Worm (Caenorhabditis elegans) whole organism, mixed stage, embryonic: ENCODE measurements around the gene C05D2.8.

Experiments
- M03D4.4 ChIP-seq: sonication (generic microtip); optimal IDR thresholded peaks from 2 replicates; lab custom pipeline; 2017; ENCODE audit warnings: mild to moderate bottlenecking, missing genetic modification characterization, missing compliant biosample characterization
- bed-3 ChIP-seq: fragments of 200-800 bp; sonication (Bioruptor generic); optimal IDR thresholded peaks from 3 replicates; lab custom pipeline; 2018; ENCODE audit warnings: mild to moderate bottlenecking, missing genetic modification characterization, moderate library complexity, missing compliant biosample characterization
- blmp-1 ChIP-seq: fragments of 150-350 bp; optimal IDR thresholded peaks from 2 replicates; lab custom pipeline; 2014; ENCODE audit warnings: missing biosample characterization, missing genetic modification characterization
- ceh-39 ChIP-seq: fragments of 150-350 bp; optimal IDR thresholded peaks from 2 replicates; lab custom pipeline; 2014; ENCODE audit warnings: missing biosample characterization, missing genetic modification characterization
- ceh-43 ChIP-seq: fragments of 200-800 bp; sonication (Bioruptor generic); optimal IDR thresholded peaks from 2 replicates; lab custom pipeline; 2018; ENCODE audit warnings: mild to moderate bottlenecking, missing genetic modification characterization, moderate library complexity, missing compliant biosample characterization
- ceh-83 ChIP-seq: fragments of 200-800 bp; sonication (Bioruptor generic); optimal IDR thresholded peaks from 2 replicates; lab custom pipeline; 2018; ENCODE audit warnings: mild to moderate bottlenecking, missing genetic modification characterization, missing compliant biosample characterization
- ces-1 ChIP-seq: fragments of 150-350 bp; optimal IDR thresholded peaks from 2 replicates; lab custom pipeline; 2014; ENCODE audit warnings: missing biosample characterization, missing genetic modification reagents, missing genetic modification characterization
- cnd-1 ChIP-seq: fragments of 200-800 bp; sonication (Bioruptor generic); optimal IDR thresholded peaks from 2 replicates; lab custom pipeline; 2018; ENCODE audit warnings: mild to moderate bottlenecking, missing genetic modification characterization, missing compliant biosample characterization
- drap-1 ChIP-seq: fragments of 200-800 bp; sonication (Bioruptor generic); optimal IDR thresholded peaks from 3 replicates; lab custom pipeline; 2018; ENCODE audit warnings: mild to moderate bottlenecking, missing genetic modification characterization, missing compliant biosample characterization
- elt-1 ChIP-seq: sonication (generic microtip); optimal IDR thresholded peaks from 2 replicates; lab custom pipeline; 2017; ENCODE audit warnings: missing genetic modification characterization, mild to moderate bottlenecking, missing compliant biosample characterization, antibody characterized with exemption, moderate library complexity, borderline replicate concordance; ENCODE audit not compliant: insufficient read depth
- elt-3 ChIP-seq: fragments of 150-350 bp; optimal IDR thresholded peaks from 2 replicates; lab custom pipeline; 2014; ENCODE audit warnings: missing biosample characterization, missing genetic modification characterization
- flh-1 ChIP-seq: fragments of 200-800 bp; sonication (Bioruptor generic); optimal IDR thresholded peaks from 2 replicates; lab custom pipeline; 2018; ENCODE audit warnings: mild to moderate bottlenecking, missing genetic modification characterization, moderate library complexity, missing compliant biosample characterization
- ham-2 ChIP-seq: fragments of 200-800 bp; sonication (Bioruptor generic); optimal IDR thresholded peaks from 2 replicates; lab custom pipeline; 2018; ENCODE audit warnings: mild to moderate bottlenecking, missing genetic modification characterization, missing compliant biosample characterization
- hlh-1 ChIP-seq: fragments of 150-350 bp; optimal IDR thresholded peaks from 2 replicates; lab custom pipeline; 2014; ENCODE audit warnings: missing biosample characterization, missing genetic modification reagents, missing genetic modification characterization
- lin-13 ChIP-seq: fragments of 150-350 bp; optimal IDR thresholded peaks from 2 replicates; lab custom pipeline; 2014; ENCODE audit warnings: missing biosample characterization, missing genetic modification characterization
- lin-32 ChIP-seq: fragments of 200-800 bp; sonication (Bioruptor generic); optimal IDR thresholded peaks from 2 replicates; lab custom pipeline; 2018; ENCODE audit warnings: mild to moderate bottlenecking, missing genetic modification characterization, missing compliant biosample characterization
- lsy-2 ChIP-seq: fragments of 150-350 bp; optimal IDR thresholded peaks from 2 replicates; lab custom pipeline; 2014; ENCODE audit warnings: missing biosample characterization, missing genetic modification characterization
- mab-5 ChIP-seq: fragments of 150-350 bp; optimal IDR thresholded peaks from 2 replicates; lab custom pipeline; 2014; ENCODE audit warnings: missing biosample characterization, missing genetic modification characterization
- mep-1 ChIP-seq: fragments of 150-350 bp; optimal IDR thresholded peaks from 2 replicates; lab custom pipeline; 2017; ENCODE audit warnings: missing biosample characterization, missing genetic modification reagents, missing genetic modification characterization, inconsistent platforms
- mls-2 ChIP-seq: sonication (generic microtip); optimal IDR thresholded peaks from 2 replicates; lab custom pipeline; 2016; ENCODE audit warnings: mild to moderate bottlenecking, missing genetic modification characterization, moderate library complexity, missing compliant biosample characterization
- nhr-12 ChIP-seq: fragments of 150-350 bp; optimal IDR thresholded peaks from 2 replicates; lab custom pipeline; 2014; ENCODE audit warnings: missing biosample characterization, missing genetic modification characterization
- nhr-2 ChIP-seq: fragments of 150-350 bp; optimal IDR thresholded peaks from 2 replicates; lab custom pipeline; 2014; ENCODE audit warnings: missing biosample characterization, missing genetic modification characterization
- nhr-237 ChIP-seq: fragments of 150-350 bp; optimal IDR thresholded peaks from 2 replicates; lab custom pipeline; 2014; ENCODE audit warnings: missing biosample characterization, missing genetic modification characterization
- nhr-28 ChIP-seq: fragments of 150-350 bp; optimal IDR thresholded peaks from 2 replicates; lab custom pipeline; 2014; ENCODE audit warnings: missing biosample characterization, missing genetic modification characterization
- nhr-76 ChIP-seq: sonication (generic microtip); optimal IDR thresholded peaks from 2 replicates; lab custom pipeline; 2017; ENCODE audit warnings: missing biosample characterization, missing genetic modification characterization
- pha-4 ChIP-seq: fragments of 150-350 bp; optimal IDR thresholded peaks from 2 replicates; lab custom pipeline; 2018; ENCODE audit warnings: missing biosample characterization, missing genetic modification reagents, missing genetic modification characterization
- sem-2 ChIP-seq: fragments of 200-800 bp; sonication (Bioruptor generic); optimal IDR thresholded peaks from 2 replicates; lab custom pipeline; 2018; ENCODE audit warnings: mild to moderate bottlenecking, missing genetic modification characterization, missing compliant biosample characterization
- snpc-4 ChIP-seq: fragments of 150-350 bp; optimal IDR thresholded peaks from 2 replicates; lab custom pipeline; 2014; ENCODE audit warnings: missing biosample characterization, missing genetic modification characterization
- sptf-1 ChIP-seq: sonication (generic microtip); optimal IDR thresholded peaks from 2 replicates; lab custom pipeline; 2017; ENCODE audit warnings: mild to moderate bottlenecking, missing genetic modification characterization, moderate library complexity, missing compliant biosample characterization
- tbx-8 ChIP-seq: fragments of 200-800 bp; sonication (Bioruptor generic); optimal IDR thresholded peaks from 2 replicates; lab custom pipeline; 2018; ENCODE audit warnings: mild to moderate bottlenecking, missing genetic modification characterization, moderate library complexity, missing compliant biosample characterization
- unc-120 ChIP-seq: sonication (generic microtip); optimal IDR thresholded peaks from 2 replicates; lab custom pipeline; 2017; ENCODE audit warnings: missing genetic modification characterization, missing compliant biosample characterization; ENCODE audit not compliant: poor library complexity, severe bottlenecking
- unc-39 ChIP-seq: fragments of 150-350 bp; optimal IDR thresholded peaks from 2 replicates; lab custom pipeline; 2014; ENCODE audit warnings: missing biosample characterization, missing genetic modification characterization
- unc-62 ChIP-seq: fragments of 150-350 bp; optimal IDR thresholded peaks from 2 replicates; lab custom pipeline; 2014; ENCODE audit warnings: missing biosample characterization, missing genetic modification reagents, missing genetic modification characterization
- zip-8 ChIP-seq: fragments of 150-350 bp; optimal IDR thresholded peaks from 2 replicates; lab custom pipeline; 2014; ENCODE audit warnings: missing biosample characterization, missing genetic modification characterization
- ztf-11 ChIP-seq: fragments of 150-350 bp; optimal IDR thresholded peaks from 2 replicates; lab custom pipeline; 2014; ENCODE audit warnings: missing biosample characterization, missing genetic modification characterization

C05D2.8 gene

DNA sequence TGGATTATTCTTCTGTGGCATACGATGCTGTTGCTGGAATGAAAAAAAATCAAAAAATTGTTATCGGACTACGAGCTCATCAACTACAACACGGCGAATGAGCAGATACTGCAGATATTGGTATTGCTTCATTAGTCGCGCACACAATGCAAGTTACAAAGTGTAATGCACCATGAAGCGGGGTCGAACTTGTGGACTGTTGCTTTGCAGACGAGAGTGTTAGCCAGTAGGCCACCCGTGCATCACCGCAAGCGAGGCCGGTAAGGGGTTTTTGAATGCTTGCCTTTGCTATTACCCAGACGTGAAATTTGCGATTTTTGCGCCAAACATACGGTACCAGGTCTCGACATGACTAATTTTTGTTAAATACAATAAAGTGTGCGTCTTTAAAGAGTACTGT, 8.1 kb downstream of the C05D2.8 start:
- TF ChIP-seq nhr-76 (tag; lab: Kevin White, UChicago) (peak; percentile 47), ces-1 (GFP tag; lab: Kevin White, UChicago) (no peak), bed-3 (GFP tag; lab: Kevin White, UChicago) (peak; percentile 86), blmp-1 (no peak), ztf-11 (tag; lab: Kevin White, UChicago) (peak; percentile 70), mep-1 (tag; lab: Kevin White, UChicago) (peak; percentile 47), tbx-8 (GFP tag; lab: Kevin White, UChicago) (peak; percentile 96), nhr-2 (tag; lab: Kevin White, UChicago) (no peak), unc-39 (tag; lab: Kevin White, UChicago) (peak; percentile 70), cnd-1 (tag; lab: Kevin White, UChicago) (peak; percentile 97), hlh-1 (tag; lab: Kevin White, UChicago) (peak; percentile 70), nhr-28 (peak; percentile 70), snpc-4 (tag; lab: Kevin White, UChicago) (no peak), ceh-83 (GFP tag; lab: Kevin White, UChicago) (peak; percentile 98), ceh-43 (GFP tag; lab: Kevin White, UChicago) (peak; percentile 89), lin-13 (tag; lab: Kevin White, UChicago) (peak; percentile 87), zip-8 (tag; lab: Kevin White, UChicago) (no peak), unc-120 (tag; lab: Kevin White, UChicago) (peak; percentile 84), mab-5 (tag; lab: Kevin White, UChicago) (no peak), ceh-39 (no peak), sem-2 (GFP tag; lab: Kevin White, UChicago) (peak; percentile 96), sptf-1 (peak; percentile 96), lsy-2 (tag; lab: Kevin White, UChicago) (peak; percentile 42), drap-1 (GFP tag; lab: Kevin White, UChicago) (peak; percentile 97), nhr-12 (no peak), nhr-237 (tag; lab: Kevin White, UChicago) (peak; percentile 12), pha-4 (peak; percentile 95), ham-2 (GFP tag; lab: Kevin White, UChicago) (peak; percentile 94), flh-1 (GFP tag; lab: Kevin White, UChicago) (peak; percentile 92), unc-62 (GFP tag; lab: Kevin White, UChicago) (peak; percentile 30), lin-32 (peak; percentile 94), elt-1 (no peak), M03D4.4 (peak; percentile 97), elt-3 (tag; lab: Kevin White, UChicago) (no peak), mls-2 (peak; percentile 97)

ce11 chrIII:5599958-5600357, 10.2 kb downstream of the C05D2.8 start, which contains the start of gene wdr-37:
Gene wdr-37, minus strand, starts transcription at chrIII:5600058.
- no peak for TF ChIP-seq unc-62 (GFP tag; lab: Kevin White, UChicago)
- TF ChIP-seq nhr-28, result no peak
- TF ChIP-seq snpc-4 (tag; lab: Kevin White, UChicago), result no peak
- no peak for TF ChIP-seq drap-1 (GFP tag; lab: Kevin White, UChicago)
- TF ChIP-seq nhr-12, result no peak
- TF ChIP-seq nhr-76 (tag; lab: Kevin White, UChicago), result no peak
- TF ChIP-seq bed-3 (GFP tag; lab: Kevin White, UChicago), result no peak
- no peak for TF ChIP-seq pha-4

- TF ChIP-seq pha-4 (no peak), hlh-1 (tag; lab: Kevin White, UChicago) (no peak), ceh-43 (GFP tag; lab: Kevin White, UChicago) (no peak), nhr-2 (tag; lab: Kevin White, UChicago) (no peak), M03D4.4 (no peak), flh-1 (GFP tag; lab: Kevin White, UChicago) (no peak), unc-120 (tag; lab: Kevin White, UChicago) (no peak), ceh-83 (GFP tag; lab: Kevin White, UChicago) (no peak), zip-8 (tag; lab: Kevin White, UChicago) (no peak)
Measured at ce11 chrIII:5595445-5595844, 14.7 kb downstream of the C05D2.8 start, which contains the start of gene ced-6. Gene ced-6, plus strand, starts transcription at chrIII:5595771.
